Fruit fly (Drosophila melanogaster): Measurements from ENCODE around the gene CG34274.

Gene CG34274

dm6 chr3R:15779505-15779904 is 48.0 kb downstream of the CG34274 start, which contains the start of gene CG5614:
TSS of gene CG5614 (plus strand) at chr3R:15779805.
- TF ChIP-seq CG17801 (GFP tag; optimal IDR thresholded peaks at IDR 0.05; ENCODE audit: partially characterized antibody) = no peak
